Worm (Caenorhabditis elegans) whole organism, late embryonic: Measurements from ENCODE around the gene M03A1.8.

ENCODE experiments used
- C08G9.2 ChIP-seq: sonication (generic microtip); optimal IDR thresholded peaks from 2 replicates; lab custom pipeline; 2016; ENCODE audit warnings: mild to moderate bottlenecking, missing genetic modification characterization, moderate library complexity, missing compliant biosample characterization
- C38D4.7 ChIP-seq: fragments of 200-800 bp; sonication (Bioruptor generic); optimal IDR thresholded peaks from 2 replicates; lab custom pipeline; 2018; ENCODE audit warnings: mild to moderate bottlenecking, missing genetic modification characterization, moderate library complexity, missing compliant biosample characterization
- F13H6.1 ChIP-seq: sonication (generic microtip); optimal IDR thresholded peaks from 2 replicates; lab custom pipeline; 2016; ENCODE audit warnings: missing genetic modification characterization, missing compliant biosample characterization
- K09A11.1 ChIP-seq: sonication (generic microtip); optimal IDR thresholded peaks from 2 replicates; lab custom pipeline; 2017; ENCODE audit warnings: antibody characterized with exemption, mild to moderate bottlenecking, missing genetic modification characterization, missing compliant biosample characterization; ENCODE audit not compliant: insufficient read depth
- T23F11.4 ChIP-seq: fragments of 200-800 bp; sonication (Bioruptor generic); optimal IDR thresholded peaks from 2 replicates; lab custom pipeline; 2018; ENCODE audit warnings: mild to moderate bottlenecking, missing genetic modification characterization, missing compliant biosample characterization
- Y22D7AL.16 ChIP-seq: sonication (generic microtip); optimal IDR thresholded peaks from 2 replicates; lab custom pipeline; 2016; ENCODE audit warnings: missing genetic modification characterization, missing compliant biosample characterization
- ama-1 ChIP-seq: fragments of 150-350 bp; optimal IDR thresholded peaks from 2 replicates; lab custom pipeline; 2014
- ceh-2 ChIP-seq: sonication (generic microtip); optimal IDR thresholded peaks from 2 replicates; lab custom pipeline; 2016; ENCODE audit warnings: missing genotype, missing genetic modification characterization, missing compliant biosample characterization
- ceh-22 ChIP-seq: sonication (generic microtip); optimal IDR thresholded peaks from 2 replicates; lab custom pipeline; 2017; ENCODE audit warnings: missing biosample characterization, missing genetic modification characterization
- ceh-30 ChIP-seq: fragments of 150-350 bp; optimal IDR thresholded peaks from 2 replicates; lab custom pipeline; 2014; ENCODE audit warnings: missing biosample characterization, missing genetic modification characterization
- ceh-31 ChIP-seq: sonication (generic microtip); optimal IDR thresholded peaks from 2 replicates; lab custom pipeline; 2016; ENCODE audit warnings: missing genetic modification characterization, missing compliant biosample characterization
- ceh-6 ChIP-seq: fragments of 200-800 bp; sonication (Bioruptor generic); optimal IDR thresholded peaks from 2 replicates; lab custom pipeline; 2018; ENCODE audit warnings: mild to moderate bottlenecking, missing genetic modification characterization, missing compliant biosample characterization
- ceh-9 ChIP-seq: sonication (generic microtip); optimal IDR thresholded peaks from 2 replicates; lab custom pipeline; 2016; ENCODE audit warnings: mild to moderate bottlenecking, missing genetic modification characterization, inconsistent platforms, missing compliant biosample characterization
- dmd-4 ChIP-seq: sonication (generic microtip); optimal IDR thresholded peaks from 2 replicates; lab custom pipeline; 2016; ENCODE audit warnings: borderline replicate concordance, missing genetic modification characterization, missing compliant biosample characterization
- elt-2 ChIP-seq: sonication (generic microtip); optimal IDR thresholded peaks from 2 replicates; lab custom pipeline; 2016; ENCODE audit warnings: missing genetic modification reagents, missing genetic modification characterization, missing compliant biosample characterization
- eyg-1 ChIP-seq: sonication (generic microtip); optimal IDR thresholded peaks from 2 replicates; lab custom pipeline; 2016; ENCODE audit warnings: missing genotype, missing genetic modification characterization, missing compliant biosample characterization
- hlh-13 ChIP-seq: fragments of 200-800 bp; sonication (Bioruptor generic); optimal IDR thresholded peaks from 2 replicates; lab custom pipeline; 2018; ENCODE audit warnings: mild to moderate bottlenecking, missing genetic modification characterization, missing compliant biosample characterization
- hlh-15 ChIP-seq: sonication (generic microtip); optimal IDR thresholded peaks from 2 replicates; lab custom pipeline; 2016; ENCODE audit warnings: missing genetic modification characterization, missing compliant biosample characterization
- hlh-6 ChIP-seq: sonication (generic microtip); optimal IDR thresholded peaks from 2 replicates; lab custom pipeline; 2016; ENCODE audit warnings: missing genotype, missing genetic modification characterization, missing compliant biosample characterization
- nfya-1 ChIP-seq: sonication (generic microtip); optimal IDR thresholded peaks from 2 replicates; lab custom pipeline; 2017; ENCODE audit warnings: missing genetic modification characterization, mild to moderate bottlenecking, missing compliant biosample characterization, antibody characterized with exemption, moderate library complexity
- nhr-11 ChIP-seq: fragments of 150-350 bp; optimal IDR thresholded peaks from 2 replicates; lab custom pipeline; 2014; ENCODE audit warnings: missing biosample characterization, missing genetic modification characterization
- nhr-232 ChIP-seq: sonication (generic microtip); optimal IDR thresholded peaks from 2 replicates; lab custom pipeline; 2016; ENCODE audit warnings: missing genetic modification characterization, missing compliant biosample characterization
- npax-4 ChIP-seq: sonication (generic microtip); optimal IDR thresholded peaks from 2 replicates; lab custom pipeline; 2016; ENCODE audit warnings: missing genetic modification characterization, missing compliant biosample characterization
- pax-1 ChIP-seq: fragments of 150-350 bp; optimal IDR thresholded peaks from 2 replicates; lab custom pipeline; 2014; ENCODE audit warnings: missing biosample characterization, missing genetic modification characterization
- pha-4 ChIP-seq: fragments of 150-350 bp; optimal IDR thresholded peaks from 2 replicates; lab custom pipeline; 2018; ENCODE audit warnings: missing biosample characterization, missing genetic modification reagents, missing genetic modification characterization
- pqm-1 ChIP-seq: sonication (generic microtip); optimal IDR thresholded peaks from 2 replicates; lab custom pipeline; 2016; ENCODE audit warnings: missing genetic modification characterization, missing compliant biosample characterization
- pros-1 ChIP-seq: fragments of 150-350 bp; optimal IDR thresholded peaks from 2 replicates; lab custom pipeline; 2014; ENCODE audit warnings: missing biosample characterization, missing genetic modification reagents, missing genetic modification characterization
- rnt-1 ChIP-seq: sonication (generic microtip); optimal IDR thresholded peaks from 2 replicates; lab custom pipeline; 2016; ENCODE audit warnings: missing genetic modification characterization, missing compliant biosample characterization
- sdc-2 ChIP-seq: sonication (generic microtip); optimal IDR thresholded peaks from 2 replicates; lab custom pipeline; 2016; ENCODE audit warnings: missing genotype, missing genetic modification characterization, missing compliant biosample characterization
- sox-2 ChIP-seq: fragments of 200-800 bp; sonication (Bioruptor generic); IDR thresholded peaks from 2 replicates; pipeline ENCODE4 v1.3.6; 2022; ENCODE audit warnings: missing genetic modification reagents, missing genetic modification characterization, missing compliant biosample characterization
- tbx-2 ChIP-seq: sonication (generic microtip); optimal IDR thresholded peaks from 2 replicates; lab custom pipeline; 2016; ENCODE audit warnings: missing genetic modification characterization, missing compliant biosample characterization
- ttx-3 ChIP-seq: sonication (generic microtip); optimal IDR thresholded peaks from 2 replicates; lab custom pipeline; 2016; ENCODE audit warnings: missing genetic modification reagents, missing genetic modification characterization, missing compliant biosample characterization
- unc-42 ChIP-seq: sonication (generic microtip); optimal IDR thresholded peaks from 2 replicates; lab custom pipeline; 2016; ENCODE audit warnings: missing genotype, missing genetic modification characterization, missing compliant biosample characterization
- unc-55 ChIP-seq: sonication (generic microtip); optimal IDR thresholded peaks from 2 replicates; lab custom pipeline; 2017; ENCODE audit warnings: missing biosample characterization, missing genetic modification reagents, missing genetic modification characterization
- ztf-16 ChIP-seq: sonication (generic microtip); optimal IDR thresholded peaks from 2 replicates; lab custom pipeline; 2017; ENCODE audit warnings: missing genetic modification characterization, missing compliant biosample characterization

M03A1.8 gene

ce11 chrII:4579920-4580474 lies 19.9 kb downstream of the M03A1.8 start:
- TF ChIP-seq tbx-2 (peak; percentile 32), pha-4 (tag; lab: Kevin White, UChicago) (no peak), ceh-22 (tag; lab: Kevin White, UChicago) (peak; percentile 42), nfya-1 (peak; percentile 4)
- TF ChIP-seq, all 69 proteins: peak for 3

- TF ChIP-seq sdc-2 (tag; lab: Kevin White, UChicago) (no peak), unc-55 (GFP tag; lab: Kevin White, UChicago) (peak; percentile 30)
- TF ChIP-seq, all 69 proteins: peak for 1
Observed at ce11 chrII:4581090-4581489, 21.0 kb downstream of the M03A1.8 start.

- TF ChIP-seq pros-1 (tag; lab: Kevin White, UChicago) (no peak), dmd-4 (tag; lab: Kevin White, UChicago) (no peak), ceh-30 (tag; lab: Kevin White, UChicago) (no peak), eyg-1 (tag; lab: Kevin White, UChicago) (no peak), C38D4.7 (GFP tag; lab: Kevin White, UChicago) (no peak), rnt-1 (tag; lab: Kevin White, UChicago) (no peak), K09A11.1 (no peak), npax-4 (tag; lab: Kevin White, UChicago) (no peak), unc-55 (GFP tag; lab: Kevin White, UChicago) (peak; percentile 3), ceh-9 (tag; lab: Kevin White, UChicago) (no peak), hlh-6 (no peak), ama-1 (lab: Kevin White, UChicago) (peak; percentile 16), ztf-16 (tag; lab: Kevin White, UChicago) (no peak)
Observed at ce11 chrII:4583203-4583912, 23.2 kb downstream of the M03A1.8 start.

ce11 chrII:4584313-4584712 lies 24.2 kb downstream of the M03A1.8 start:
- TF ChIP-seq sdc-2 (tag; lab: Kevin White, UChicago) = no peak
- no peak for TF ChIP-seq T23F11.4
- no peak for TF ChIP-seq hlh-15 (tag; lab: Kevin White, UChicago)
- no peak for TF ChIP-seq ttx-3 (tag; lab: Kevin White, UChicago)
- no peak for TF ChIP-seq ceh-6
- TF ChIP-seq C38D4.7 (GFP tag; lab: Kevin White, UChicago) = no peak
- TF ChIP-seq ceh-31 (tag; lab: Kevin White, UChicago) = peak; percentile 46
- peak; percentile 97 for TF ChIP-seq unc-42 (tag; lab: Kevin White, UChicago)
- TF ChIP-seq pax-1 = no peak
- no peak for TF ChIP-seq nhr-232 (tag; lab: Kevin White, UChicago)
- no peak for TF ChIP-seq ceh-2
- no peak for TF ChIP-seq hlh-13 (GFP tag; lab: Kevin White, UChicago)
- TF ChIP-seq elt-2 (tag; lab: Kevin White, UChicago) = peak; percentile 90
- TF ChIP-seq F13H6.1 (tag; lab: Kevin White, UChicago) = no peak
- TF ChIP-seq pqm-1 (tag; lab: Kevin White, UChicago) = no peak

- TF ChIP-seq Y22D7AL.16 (tag; lab: Kevin White, UChicago) = no peak
- no peak for TF ChIP-seq nhr-11 (tag; lab: Kevin White, UChicago)
- TF ChIP-seq sox-2 (GFP tag; lab: Robert Waterston, UW) = peak; percentile 51; the same call in 1 of the 2 replicates
- TF ChIP-seq ceh-30 (tag; lab: Kevin White, UChicago) = no peak
- no peak for TF ChIP-seq C08G9.2 (tag; lab: Kevin White, UChicago)
- TF ChIP-seq dmd-4 (tag; lab: Kevin White, UChicago) = no peak
- TF ChIP-seq ceh-6 = peak; percentile 12
Observed at ce11 chrII:4585327-4585726, 25.2 kb downstream of the M03A1.8 start.
